Worm (Caenorhabditis elegans) whole organism, L4 larva: ENCODE results near the gene C54F6.12.

Source experiments
- F10B5.3 ChIP-seq: sonication (generic microtip); optimal IDR thresholded peaks from 2 replicates; lab custom pipeline; 2016; ENCODE audit warnings: mild to moderate bottlenecking, missing genetic modification characterization, missing compliant biosample characterization
- T20F7.1 ChIP-seq: fragments of 200-800 bp; sonication (Bioruptor generic); optimal IDR thresholded peaks from 2 replicates; lab custom pipeline; 2018; ENCODE audit warnings: mild to moderate bottlenecking, missing genetic modification characterization, missing compliant biosample characterization
- Y48G9A.11 ChIP-seq: fragments of 200-800 bp; sonication (Bioruptor generic); IDR thresholded peaks from 2 replicates; pipeline ENCODE4 v1.3.6; 2022; ENCODE audit warnings: missing genetic modification reagents, missing genetic modification characterization, missing compliant biosample characterization
- aly-2 ChIP-seq: sonication (generic microtip); optimal IDR thresholded peaks from 2 replicates; lab custom pipeline; 2018; ENCODE audit warnings: missing biosample characterization, missing genetic modification characterization
- ama-1 ChIP-seq: fragments of 150-350 bp; optimal IDR thresholded peaks from 2 replicates; lab custom pipeline; 2014; ENCODE audit warnings: inconsistent platforms, mixed read lengths
- attf-4 ChIP-seq: sonication (generic microtip); optimal IDR thresholded peaks from 3 replicates; lab custom pipeline; 2017; ENCODE audit warnings: missing biosample characterization, missing genetic modification characterization
- ceh-32 ChIP-seq: sonication (generic microtip); optimal IDR thresholded peaks from 2 replicates; lab custom pipeline; 2016; ENCODE audit warnings: mild to moderate bottlenecking, missing genetic modification characterization, missing compliant biosample characterization; ENCODE audit not compliant: poor library complexity
- cey-2 ChIP-seq: sonication (generic microtip); optimal IDR thresholded peaks from 3 replicates; lab custom pipeline; 2017; ENCODE audit warnings: missing genetic modification characterization, mild to moderate bottlenecking, missing compliant biosample characterization, antibody characterized with exemption, borderline replicate concordance; ENCODE audit not compliant: insufficient read depth
- daf-16 ChIP-seq, 3 experiments: sonication (generic microtip); optimal IDR thresholded peaks; 2 replicates each; lab custom pipeline; 2016 to 2017; ENCODE audit warnings: missing genetic modification characterization in 3 of 3, missing genetic modification reagents in 3 of 3, mild to moderate bottlenecking in 2 of 3, missing compliant biosample characterization in 2 of 3, missing biosample characterization in 1 of 3, moderate library complexity in 1 of 3
- daf-8 ChIP-seq: fragments of 200-800 bp; sonication (Bioruptor generic); IDR thresholded peaks from 2 replicates; pipeline ENCODE4 v1.3.6; 2022; ENCODE audit warnings: missing genetic modification characterization, missing compliant biosample characterization
- dpl-1 ChIP-seq: fragments of 150-350 bp; optimal IDR thresholded peaks from 2 replicates; lab custom pipeline; 2014; ENCODE audit warnings: missing biosample characterization, missing genetic modification reagents, missing genetic modification characterization
- dve-1 ChIP-seq: sonication (generic microtip); optimal IDR thresholded peaks from 2 replicates; lab custom pipeline; 2017; ENCODE audit warnings: antibody characterized with exemption, mild to moderate bottlenecking, missing genetic modification characterization, missing compliant biosample characterization; ENCODE audit not compliant: insufficient read depth
- egl-27 ChIP-seq: sonication (generic microtip); optimal IDR thresholded peaks from 3 replicates; lab custom pipeline; 2017; ENCODE audit warnings: missing biosample characterization, missing genetic modification reagents, missing genetic modification characterization
- fkh-10 ChIP-seq: fragments of 150-350 bp; optimal IDR thresholded peaks from 2 replicates; lab custom pipeline; 2014; ENCODE audit warnings: missing biosample characterization, missing genetic modification reagents, missing genetic modification characterization
- fos-1 ChIP-seq: fragments of 150-350 bp; optimal IDR thresholded peaks from 2 replicates; lab custom pipeline; 2014; ENCODE audit warnings: missing biosample characterization, missing genetic modification characterization
- hif-1 ChIP-seq, 2 experiments: sonication (generic microtip); optimal IDR thresholded peaks; 2 replicates each; lab custom pipeline; 2016 to 2017; ENCODE audit warnings: missing compliant biosample characterization in 2 of 2, missing genetic modification characterization in 2 of 2, missing genetic modification reagents in 2 of 2, missing genotype in 2 of 2, mild to moderate bottlenecking in 1 of 2
- hlh-11 ChIP-seq: fragments of 200-800 bp; sonication (Bioruptor generic); optimal IDR thresholded peaks from 2 replicates; lab custom pipeline; 2018; ENCODE audit warnings: mild to moderate bottlenecking, missing genetic modification characterization, missing compliant biosample characterization
- jun-1 ChIP-seq: fragments of 150-350 bp; optimal IDR thresholded peaks from 2 replicates; lab custom pipeline; 2014; ENCODE audit warnings: missing biosample characterization, missing genetic modification reagents, missing genetic modification characterization
- lin-13 ChIP-seq: fragments of 150-350 bp; optimal IDR thresholded peaks from 2 replicates; lab custom pipeline; 2014; ENCODE audit warnings: missing biosample characterization, missing genetic modification reagents, missing genetic modification characterization
- lin-15B ChIP-seq: fragments of 150-350 bp; sonication (generic microtip); optimal IDR thresholded peaks from 3 replicates; lab custom pipeline; 2014; ENCODE audit warnings: missing biosample characterization, missing genetic modification characterization
- madf-5 ChIP-seq, 2 experiments: fragments of 200-800 bp; sonication (Bioruptor generic); IDR thresholded peaks; 2 replicates each; pipeline ENCODE4 v1.3.6; 2022; ENCODE audit warnings: missing compliant biosample characterization in 2 of 2, missing genetic modification characterization in 2 of 2
- mes-2 ChIP-seq: sonication (generic microtip); optimal IDR thresholded peaks from 2 replicates; lab custom pipeline; 2016; ENCODE audit warnings: missing genotype, mild to moderate bottlenecking, missing genetic modification characterization, missing compliant biosample characterization; ENCODE audit not compliant: poor library complexity, severe bottlenecking
- nhr-11 ChIP-seq: fragments of 150-350 bp; optimal IDR thresholded peaks from 2 replicates; lab custom pipeline; 2014; ENCODE audit warnings: missing biosample characterization, missing genetic modification characterization
- nhr-25 ChIP-seq: sonication (generic microtip); optimal IDR thresholded peaks from 2 replicates; lab custom pipeline; 2017; ENCODE audit warnings: missing genetic modification characterization, mild to moderate bottlenecking, missing compliant biosample characterization, antibody characterized with exemption, moderate library complexity, borderline replicate concordance; ENCODE audit not compliant: insufficient read depth
- nhr-48 ChIP-seq: sonication (generic microtip); optimal IDR thresholded peaks from 2 replicates; lab custom pipeline; 2016; ENCODE audit warnings: mild to moderate bottlenecking, missing genetic modification characterization, missing compliant biosample characterization
- nhr-6 ChIP-seq: fragments of 150-350 bp; optimal IDR thresholded peaks from 2 replicates; lab custom pipeline; 2014; ENCODE audit warnings: missing biosample characterization, missing genetic modification characterization
- nhr-77 ChIP-seq: fragments of 150-350 bp; optimal IDR thresholded peaks from 2 replicates; lab custom pipeline; 2014; ENCODE audit warnings: missing biosample characterization, missing genetic modification characterization
- pha-4 ChIP-seq, 2 experiments: fragments of 150-350 bp in 1 of 2; fragments of 200-800 bp in 1 of 2; sonication (Bioruptor generic) in 1 of 2; IDR thresholded peaks in 1 of 2; optimal IDR thresholded peaks in 1 of 2; 2 replicates each; pipeline versions ENCODE4 v1.3.6 to Lab custom; 2014 to 2022; ENCODE audit warnings: missing genetic modification characterization in 2 of 2, missing genetic modification reagents in 2 of 2, missing biosample characterization in 1 of 2, missing compliant biosample characterization in 1 of 2
- rbr-2 ChIP-seq: sonication (generic microtip); optimal IDR thresholded peaks from 2 replicates; lab custom pipeline; 2016; ENCODE audit warnings: missing genotype, missing genetic modification characterization, missing compliant biosample characterization
- tag-97 ChIP-seq: fragments of 200-800 bp; sonication (Bioruptor generic); IDR thresholded peaks from 2 replicates; pipeline ENCODE4 v1.3.6; 2022; ENCODE audit warnings: missing genetic modification characterization, missing compliant biosample characterization
- tra-1 ChIP-seq: fragments of 200-800 bp; sonication (Bioruptor generic); IDR thresholded peaks from 2 replicates; pipeline ENCODE4 v1.3.6; 2022; ENCODE audit warnings: missing genetic modification reagents, missing genetic modification characterization, missing compliant biosample characterization
- unc-39 ChIP-seq: sonication (generic microtip); optimal IDR thresholded peaks from 2 replicates; lab custom pipeline; 2017; ENCODE audit warnings: missing biosample characterization, missing genetic modification characterization
- zag-1 ChIP-seq: fragments of 150-350 bp; optimal IDR thresholded peaks from 2 replicates; lab custom pipeline; 2014; ENCODE audit warnings: missing biosample characterization, missing genetic modification characterization
- zfp-3 ChIP-seq: fragments of 200-800 bp; sonication (Bioruptor generic); conservative IDR thresholded peaks from 2 replicates; pipeline ENCODE4 v1.3.6; 2022; ENCODE audit warnings: missing genetic modification reagents, missing genetic modification characterization, missing compliant biosample characterization
- ztf-7 ChIP-seq: fragments of 150-350 bp; optimal IDR thresholded peaks from 2 replicates; lab custom pipeline; 2014; ENCODE audit warnings: missing biosample characterization, missing genetic modification characterization

The C54F6.12 gene

ce11 chrV:7539015-7539414 lies 1.1 kb upstream of the C54F6.12 start, which contains the start of gene srh-268:
Gene srh-268, plus strand, starts transcription at chrV:7539315.
- no peak for TF ChIP-seq daf-16 (GFP tag; optimal IDR thresholded peaks at IDR 0.05; lab: Kevin White, UChicago)
- no peak for TF ChIP-seq daf-16 (tag; optimal IDR thresholded peaks at IDR 0.05; lab: Kevin White, UChicago)
- no peak for TF ChIP-seq ceh-32
- no peak for TF ChIP-seq attf-4
- TF ChIP-seq nhr-48 (tag; lab: Kevin White, UChicago): no peak
- TF ChIP-seq lin-13 (GFP tag; lab: Kevin White, UChicago): no peak
- TF ChIP-seq dpl-1 (GFP tag; lab: Kevin White, UChicago): no peak

DNA sequence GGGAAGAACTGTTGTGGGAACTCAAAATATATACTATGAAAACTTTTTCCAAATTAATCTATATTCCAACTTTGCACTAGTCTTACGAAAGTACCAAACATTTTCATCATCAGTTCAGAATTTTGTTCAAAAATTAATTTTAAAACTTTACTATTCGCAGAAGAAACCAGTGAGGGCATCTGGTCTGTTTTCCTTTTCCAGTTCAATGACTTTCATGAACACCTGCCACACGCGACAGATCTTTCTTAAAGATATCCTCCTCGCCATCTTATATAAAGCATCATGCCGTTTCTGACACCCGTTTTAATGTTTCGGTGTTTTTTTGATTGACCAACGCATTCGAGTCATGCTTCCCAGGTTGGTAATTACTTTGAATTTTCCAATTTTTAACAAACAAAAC lies 5.0 kb downstream of the C54F6.12 start, which contains the start of gene C54F6.3:
TSS of gene C54F6.3 (plus strand) at position 301 of the 400 bp plus-strand sequence.
- TF ChIP-seq T20F7.1 (GFP tag; lab: Kevin White, UChicago) (no peak), ztf-7 (no peak), fkh-10 (GFP tag; lab: Kevin White, UChicago) (no peak), fos-1 (tag; lab: Kevin White, UChicago) (no peak), hif-1 (tag; optimal IDR thresholded peaks at IDR 0.05; lab: Kevin White, UChicago) (no peak), Y48G9A.11 (GFP tag; lab: Robert Waterston, UW) (no peak), nhr-77 (tag; lab: Kevin White, UChicago) (no peak), mes-2 (tag; lab: Kevin White, UChicago) (no peak), tag-97 (no peak), hlh-11 (no peak), pha-4 (GFP tag; IDR thresholded peaks at IDR 0.05; lab: Robert Waterston, UW) (no peak), pha-4 (tag; optimal IDR thresholded peaks at IDR 0.05; lab: Kevin White, UChicago) (no peak), cey-2 (tag; lab: Kevin White, UChicago) (no peak), daf-8 (GFP tag; lab: Robert Waterston, UW) (no peak), egl-27 (tag; lab: Kevin White, UChicago) (no peak), dve-1 (tag; lab: Kevin White, UChicago) (no peak), F10B5.3 (no peak)

ce11 chrV:7529840-7530239 lies 8.1 kb downstream of the C54F6.12 start, which contains the start of gene swt-2:
Gene swt-2, plus strand, starts transcription at chrV:7530140.
- no peak for TF ChIP-seq aly-2 (tag; lab: Kevin White, UChicago)
- TF ChIP-seq jun-1 (tag; lab: Kevin White, UChicago): no peak
- TF ChIP-seq ama-1 (lab: Kevin White, UChicago): no peak
- TF ChIP-seq fos-1 (tag; lab: Kevin White, UChicago): no peak
- TF ChIP-seq nhr-11 (tag; lab: Kevin White, UChicago): no peak
- TF ChIP-seq nhr-77 (tag; lab: Kevin White, UChicago): no peak
- TF ChIP-seq mes-2 (tag; lab: Kevin White, UChicago): no peak
- TF ChIP-seq nhr-25 (tag; lab: Kevin White, UChicago): no peak
- TF ChIP-seq pha-4 (GFP tag; IDR thresholded peaks at IDR 0.05; lab: Robert Waterston, UW): no peak
- TF ChIP-seq pha-4 (tag; optimal IDR thresholded peaks at IDR 0.05; lab: Kevin White, UChicago): no peak
- TF ChIP-seq zfp-3 (GFP tag; lab: Robert Waterston, UW): no peak
- TF ChIP-seq madf-5 (GFP tag; IDR thresholded peaks at IDR 0.05; lab: Robert Waterston, UW): no peak
- TF ChIP-seq attf-4: no peak
- TF ChIP-seq, all 104 proteins: peak for 0

- no peak for TF ChIP-seq egl-27 (tag; lab: Kevin White, UChicago)
- no peak for TF ChIP-seq nhr-6 (tag; lab: Kevin White, UChicago)
- no peak for TF ChIP-seq ama-1 (lab: Kevin White, UChicago)
- TF ChIP-seq tra-1 (GFP tag; lab: Robert Waterston, UW): no peak
- TF ChIP-seq ceh-32: no peak
- no peak for TF ChIP-seq rbr-2 (tag; lab: Kevin White, UChicago)
- no peak for TF ChIP-seq zag-1 (tag; lab: Kevin White, UChicago)
- TF ChIP-seq lin-15B (tag; lab: Kevin White, UChicago): no peak
- no peak for TF ChIP-seq unc-39 (tag; lab: Kevin White, UChicago)
These were observed 9.1 kb downstream of the C54F6.12 start, which contains the start of gene C54F6.5 for ce11 chrV:7528816-7529215. Gene C54F6.5, plus strand, starts transcription at chrV:7529116.
